Fruit fly (Drosophila melanogaster): ENCODE results near the gene Jasper.

Gene Jasper

dm6 chr3R:30084137-30084536, 31.8 kb downstream of the Jasper start:
- no peak for TF ChIP-seq psq (GFP tag; optimal IDR thresholded peaks at IDR 0.05)

DNA sequence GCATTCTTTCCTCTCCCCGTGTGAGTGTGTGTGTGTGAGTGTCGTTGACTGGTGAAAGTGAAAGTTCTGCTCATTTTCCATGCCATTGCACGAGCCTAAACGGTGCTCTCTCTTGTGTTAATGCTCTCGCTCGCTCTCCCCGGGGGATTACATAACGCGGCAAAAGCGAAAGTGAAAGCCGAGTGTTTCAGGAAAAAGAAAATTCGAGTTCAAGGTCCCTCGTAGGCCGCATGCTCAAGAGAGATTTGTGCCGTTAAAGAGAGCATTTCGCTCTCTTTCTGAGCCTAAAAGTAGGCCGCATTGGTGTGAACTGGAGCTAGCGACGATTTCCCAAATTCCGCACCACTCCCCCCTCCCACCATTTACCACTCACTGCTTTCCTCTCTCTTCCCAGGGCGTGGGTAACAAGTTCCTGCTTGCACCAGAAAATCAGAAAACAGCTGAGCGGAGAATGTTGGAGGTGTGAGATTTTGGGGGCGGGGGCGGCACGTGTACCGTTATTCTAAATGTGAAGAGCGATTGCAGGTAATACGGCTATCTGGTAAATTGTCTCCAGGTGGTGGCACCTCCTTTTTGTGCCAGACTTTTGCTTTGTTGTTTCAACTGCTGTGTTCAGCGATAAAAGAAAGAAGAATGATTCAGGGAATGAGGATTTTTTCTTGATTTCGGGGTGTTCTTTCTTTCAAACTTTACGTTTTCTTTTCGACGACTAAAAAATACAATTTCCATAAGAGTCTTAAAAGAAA, 38.1 kb downstream of the Jasper start:
- no peak for TF ChIP-seq fru (GFP tag; optimal IDR thresholded peaks at IDR 0.05)

dm6 chr3R:30091795-30092699, 39.7 kb downstream of the Jasper start:
- TF ChIP-seq sage (GFP tag; optimal IDR thresholded peaks at IDR 0.05) = no peak
- TF ChIP-seq HLH106 (tag; optimal IDR thresholded peaks at IDR 0.05) = no peak
- TF ChIP-seq brk (GFP tag; optimal IDR thresholded peaks at IDR 0.05) = no peak

- TF ChIP-seq Abd-B (GFP tag; optimal IDR thresholded peaks at IDR 0.05) (no peak), Dif (GFP tag; optimal IDR thresholded peaks at IDR 0.05; ENCODE audit: partially characterized antibody) (no peak), CG32264 (GFP tag; optimal IDR thresholded peaks at IDR 0.05) (no peak), dsf (GFP tag; optimal IDR thresholded peaks at IDR 0.05; ENCODE audit: borderline replicate concordance) (no peak), ey (GFP tag; optimal IDR thresholded peaks at IDR 0.05) (peak; percentile 41), GATAd (GFP tag; optimal IDR thresholded peaks at IDR 0.05) (no peak), Myc (optimal IDR thresholded peaks at IDR 0.05) (no peak), br (GFP tag; optimal IDR thresholded peaks at IDR 0.05) (peak; percentile 42), woc (GFP tag; optimal IDR thresholded peaks at IDR 0.05) (no peak), OdsH (GFP tag; optimal IDR thresholded peaks at IDR 0.05) (peak; percentile 34), dmrt93B (GFP tag; optimal IDR thresholded peaks at IDR 0.05) (peak; percentile 8), Vsx2 (GFP tag; optimal IDR thresholded peaks at IDR 0.05; ENCODE audit: partially characterized antibody) (no peak), h (GFP tag; optimal IDR thresholded peaks at IDR 0.05) (peak; percentile 77), Hr83 (GFP tag; optimal IDR thresholded peaks at IDR 0.05; ENCODE audit: poor library complexity, severe bottlenecking) (no peak), Hnf4 (GFP tag; optimal IDR thresholded peaks at IDR 0.05) (no peak), pan (optimal IDR thresholded peaks at IDR 0.05) (no peak), Rel (GFP tag; optimal IDR thresholded peaks at IDR 0.05) (no peak), Rel (tag; optimal IDR thresholded peaks at IDR 0.05) (no peak), HLH106 (tag; optimal IDR thresholded peaks at IDR 0.05) (peak; percentile 41), usp (GFP tag; optimal IDR thresholded peaks at IDR 0.05) (no peak), foxo (GFP tag; optimal IDR thresholded peaks at IDR 0.05) (peak in 1 of 2 experiments; percentile 61), sage (GFP tag; optimal IDR thresholded peaks at IDR 0.05) (no peak), dl (GFP tag; optimal IDR thresholded peaks at IDR 0.05; ENCODE audit: insufficient read depth in 1 of 2, partially characterized antibody in 2 of 2) (no peak), sv (GFP tag; optimal IDR thresholded peaks at IDR 0.05) (peak; percentile 60), CG9705 (GFP tag; optimal IDR thresholded peaks at IDR 0.05) (no peak), jim (GFP tag; optimal IDR thresholded peaks at IDR 0.05) (no peak), lola (GFP tag; optimal IDR thresholded peaks at IDR 0.05) (no peak), fru (GFP tag; optimal IDR thresholded peaks at IDR 0.05) (peak; percentile 45), Jra (GFP tag; optimal IDR thresholded peaks at IDR 0.05) (no peak), Dfd (GFP tag; optimal IDR thresholded peaks at IDR 0.05) (no peak), Hr78 (GFP tag; optimal IDR thresholded peaks at IDR 0.05) (no peak), N (GFP tag; optimal IDR thresholded peaks at IDR 0.05) (no peak), brk (GFP tag; optimal IDR thresholded peaks at IDR 0.05) (peak; percentile 8), rgr (GFP tag; optimal IDR thresholded peaks at IDR 0.05) (peak; percentile 61), tai (GFP tag; optimal IDR thresholded peaks at IDR 0.05) (peak; percentile 51), Sp1 (GFP tag; optimal IDR thresholded peaks at IDR 0.05) (peak; percentile 2), CrebA (GFP tag; optimal IDR thresholded peaks at IDR 0.05; ENCODE audit: borderline replicate concordance) (no peak), Mio (GFP tag; optimal IDR thresholded peaks at IDR 0.05) (no peak), psq (GFP tag; optimal IDR thresholded peaks at IDR 0.05) (peak; percentile 21)
These were observed 40.4 kb downstream of the Jasper start for dm6 chr3R:30092700-30093044.
